Worm (Caenorhabditis elegans) whole organism, early embryonic: ENCODE results near the gene Y116F11A.6.
A peak's percentile ranks its signal among the peaks of the same experiment; 100 is the strongest.

Experiments
- B0310.2 ChIP-seq: sonication (generic microtip); optimal IDR thresholded peaks from 2 replicates; lab custom pipeline; 2016; ENCODE audit warnings: mild to moderate bottlenecking, missing genetic modification characterization, missing compliant biosample characterization
- F13C5.2 ChIP-seq: sonication (generic microtip); optimal IDR thresholded peaks from 2 replicates; lab custom pipeline; 2017; ENCODE audit warnings: mild to moderate bottlenecking, missing genetic modification characterization, inconsistent platforms, missing compliant biosample characterization
- aly-1 ChIP-seq: sonication (generic microtip); optimal IDR thresholded peaks from 2 replicates; lab custom pipeline; 2016; ENCODE audit warnings: missing genetic modification characterization, missing compliant biosample characterization
- ama-1 ChIP-seq: fragments of 150-350 bp; optimal IDR thresholded peaks from 2 replicates; lab custom pipeline; 2014
- ceh-13 ChIP-seq: fragments of 200-800 bp; sonication (Bioruptor generic); optimal IDR thresholded peaks from 2 replicates; lab custom pipeline; 2018; ENCODE audit warnings: mild to moderate bottlenecking, missing genetic modification characterization, missing compliant biosample characterization
- ceh-36 ChIP-seq: sonication (generic microtip); optimal IDR thresholded peaks from 2 replicates; lab custom pipeline; 2016; ENCODE audit warnings: missing genetic modification characterization, inconsistent platforms, missing compliant biosample characterization
- ets-7 ChIP-seq: sonication (generic microtip); optimal IDR thresholded peaks from 2 replicates; lab custom pipeline; 2016; ENCODE audit warnings: missing genotype, missing genetic modification characterization, missing compliant biosample characterization
- flt-1 ChIP-seq: fragments of 200-800 bp; sonication (Bioruptor generic); IDR thresholded peaks from 2 replicates; pipeline ENCODE4 v1.3.6; 2022; ENCODE audit warnings: missing genetic modification characterization, missing compliant biosample characterization
- hmbx-1 ChIP-seq: sonication (generic microtip); optimal IDR thresholded peaks from 2 replicates; lab custom pipeline; 2016; ENCODE audit warnings: mild to moderate bottlenecking, missing genetic modification characterization, missing compliant biosample characterization
- hmg-4 ChIP-seq: fragments of 200-800 bp; sonication (Bioruptor generic); optimal IDR thresholded peaks from 2 replicates; lab custom pipeline; 2018; ENCODE audit warnings: mild to moderate bottlenecking, missing genetic modification characterization, missing compliant biosample characterization
- hnd-1 ChIP-seq: sonication (generic microtip); optimal IDR thresholded peaks from 2 replicates; lab custom pipeline; 2016; ENCODE audit warnings: missing genetic modification characterization, missing compliant biosample characterization
- pes-1 ChIP-seq: fragments of 200-800 bp; sonication (Bioruptor generic); IDR thresholded peaks from 2 replicates; pipeline ENCODE4 v1.3.6; 2022; ENCODE audit warnings: missing genetic modification reagents, missing genetic modification characterization, missing compliant biosample characterization
- scrt-1 ChIP-seq: fragments of 200-800 bp; sonication (Bioruptor generic); IDR thresholded peaks from 2 replicates; pipeline ENCODE4 v1.3.6; 2022; ENCODE audit warnings: missing genetic modification characterization, missing compliant biosample characterization
- sea-1 ChIP-seq: fragments of 200-800 bp; sonication (Bioruptor generic); conservative IDR thresholded peaks from 2 replicates; pipeline ENCODE4 v1.3.6; 2022; ENCODE audit warnings: missing genetic modification characterization, missing compliant biosample characterization
- tbx-11 ChIP-seq: fragments of 200-800 bp; sonication (Bioruptor generic); IDR thresholded peaks from 2 replicates; pipeline ENCODE4 v1.3.6; 2022; ENCODE audit warnings: missing genetic modification characterization, missing compliant biosample characterization
- tbx-37 ChIP-seq: fragments of 200-800 bp; sonication (Bioruptor generic); conservative IDR thresholded peaks from 2 replicates; pipeline ENCODE4 v1.3.6; 2022; ENCODE audit warnings: missing genetic modification reagents, missing genetic modification characterization, missing compliant biosample characterization
- tra-4 ChIP-seq: sonication (generic microtip); optimal IDR thresholded peaks from 2 replicates; lab custom pipeline; 2017; ENCODE audit warnings: missing genetic modification characterization, missing compliant biosample characterization

Gene Y116F11A.6

ce11 chrV:19715847-19716246 lies 3.5 kb upstream of the Y116F11A.6 start, which contains the start of gene Y43F8C.17:
Gene Y43F8C.17, plus strand, starts transcription at chrV:19716147.
- TF ChIP-seq F13C5.2 (tag; lab: Kevin White, UChicago) (no peak), tbx-11 (no peak), hmg-4 (GFP tag; lab: Kevin White, UChicago) (no peak), ets-7 (no peak), hnd-1 (tag; lab: Kevin White, UChicago) (no peak), B0310.2 (tag; lab: Kevin White, UChicago) (no peak), scrt-1 (no peak), tbx-37 (GFP tag; lab: Robert Waterston, UW) (no peak)

ce11 chrV:19717933-19718332 lies 1.4 kb upstream of the Y116F11A.6 start:
- TF ChIP-seq aly-1 (tag; lab: Kevin White, UChicago): no peak
- TF ChIP-seq ceh-13 (GFP tag; lab: Kevin White, UChicago): no peak
- no peak for TF ChIP-seq tbx-37 (GFP tag; lab: Robert Waterston, UW)
- no peak for TF ChIP-seq ceh-36 (tag; lab: Kevin White, UChicago)
- TF ChIP-seq B0310.2 (tag; lab: Kevin White, UChicago): no peak
- no peak for TF ChIP-seq ama-1 (lab: Kevin White, UChicago)
- no peak for TF ChIP-seq flt-1 (GFP tag; lab: Robert Waterston, UW)
- no peak for TF ChIP-seq ets-7
- no peak for TF ChIP-seq hnd-1 (tag; lab: Kevin White, UChicago)
- TF ChIP-seq sea-1: no peak
- TF ChIP-seq scrt-1: no peak
- no peak for TF ChIP-seq tra-4 (tag; lab: Kevin White, UChicago)
- TF ChIP-seq hmg-4 (GFP tag; lab: Kevin White, UChicago): no peak
- no peak for TF ChIP-seq F13C5.2 (tag; lab: Kevin White, UChicago)
- TF ChIP-seq tbx-11: no peak
- no peak for TF ChIP-seq pes-1 (GFP tag; lab: Robert Waterston, UW)

- TF ChIP-seq B0310.2 (tag; lab: Kevin White, UChicago): no peak
- TF ChIP-seq hnd-1 (tag; lab: Kevin White, UChicago): no peak
- TF ChIP-seq ceh-36 (tag; lab: Kevin White, UChicago): peak; percentile 53
- TF ChIP-seq aly-1 (tag; lab: Kevin White, UChicago): no peak
- TF ChIP-seq hmbx-1 (tag; lab: Kevin White, UChicago): no peak
These were observed 693 bp upstream of the Y116F11A.6 start for ce11 chrV:19718660-19719059.

- TF ChIP-seq B0310.2 (tag; lab: Kevin White, UChicago): peak; percentile 9
- TF ChIP-seq ceh-36 (tag; lab: Kevin White, UChicago): peak; percentile 58
- peak; percentile 64 for TF ChIP-seq hmg-4 (GFP tag; lab: Kevin White, UChicago)
- no peak for TF ChIP-seq ama-1 (lab: Kevin White, UChicago)
- TF ChIP-seq tbx-37 (GFP tag; lab: Robert Waterston, UW): peak; percentile 80
- peak; percentile 89 for TF ChIP-seq pes-1 (GFP tag; lab: Robert Waterston, UW)
- TF ChIP-seq hnd-1 (tag; lab: Kevin White, UChicago): peak; percentile 52
- peak; percentile 85 for TF ChIP-seq flt-1 (GFP tag; lab: Robert Waterston, UW)
- peak; percentile 84 for TF ChIP-seq sea-1
- TF ChIP-seq aly-1 (tag; lab: Kevin White, UChicago): peak; percentile 65
- TF ChIP-seq tbx-11: peak; percentile 76
- peak; percentile 39 for TF ChIP-seq tra-4 (tag; lab: Kevin White, UChicago)
- peak; percentile 37 for TF ChIP-seq hmbx-1 (tag; lab: Kevin White, UChicago)
- peak; percentile 46 for TF ChIP-seq ceh-13 (GFP tag; lab: Kevin White, UChicago)
- peak; percentile 78 for TF ChIP-seq F13C5.2 (tag; lab: Kevin White, UChicago)
- no peak for TF ChIP-seq ets-7
- peak; percentile 83 for TF ChIP-seq scrt-1
These were observed 3.5 kb downstream of the Y116F11A.6 start for ce11 chrV:19722881-19723280.

ce11 chrV:19724589-19724988 lies 5.2 kb downstream of the Y116F11A.6 start:
- TF ChIP-seq tra-4 (tag; lab: Kevin White, UChicago) (no peak), F13C5.2 (tag; lab: Kevin White, UChicago) (no peak), sea-1 (no peak), B0310.2 (tag; lab: Kevin White, UChicago) (no peak), aly-1 (tag; lab: Kevin White, UChicago) (no peak), hnd-1 (tag; lab: Kevin White, UChicago) (no peak), ets-7 (no peak), flt-1 (GFP tag; lab: Robert Waterston, UW) (no peak), ceh-36 (tag; lab: Kevin White, UChicago) (no peak), tbx-11 (no peak), tbx-37 (GFP tag; lab: Robert Waterston, UW) (no peak), hmg-4 (GFP tag; lab: Kevin White, UChicago) (no peak), pes-1 (GFP tag; lab: Robert Waterston, UW) (no peak), scrt-1 (no peak), ama-1 (lab: Kevin White, UChicago) (no peak), hmbx-1 (tag; lab: Kevin White, UChicago) (no peak), ceh-13 (GFP tag; lab: Kevin White, UChicago) (no peak)

- no peak for TF ChIP-seq aly-1 (tag; lab: Kevin White, UChicago)
- no peak for TF ChIP-seq sea-1
- no peak for TF ChIP-seq B0310.2 (tag; lab: Kevin White, UChicago)
- no peak for TF ChIP-seq ceh-13 (GFP tag; lab: Kevin White, UChicago)
- no peak for TF ChIP-seq tra-4 (tag; lab: Kevin White, UChicago)
- no peak for TF ChIP-seq ceh-36 (tag; lab: Kevin White, UChicago)
- no peak for TF ChIP-seq pes-1 (GFP tag; lab: Robert Waterston, UW)
- no peak for TF ChIP-seq hnd-1 (tag; lab: Kevin White, UChicago)
- TF ChIP-seq tbx-37 (GFP tag; lab: Robert Waterston, UW): no peak
- TF ChIP-seq flt-1 (GFP tag; lab: Robert Waterston, UW): no peak
- TF ChIP-seq tbx-11: no peak
- TF ChIP-seq ama-1 (lab: Kevin White, UChicago): no peak
- TF ChIP-seq scrt-1: no peak
- TF ChIP-seq F13C5.2 (tag; lab: Kevin White, UChicago): no peak
- TF ChIP-seq hmg-4 (GFP tag; lab: Kevin White, UChicago): no peak
- TF ChIP-seq hmbx-1 (tag; lab: Kevin White, UChicago): no peak
- TF ChIP-seq ets-7: no peak
These were observed 8.6 kb downstream of the Y116F11A.6 start for ce11 chrV:19727990-19728389.

ce11 chrV:19728731-19729130 lies 9.4 kb downstream of the Y116F11A.6 start, which contains the start of gene Y116F11A.3:
Gene Y116F11A.3, plus strand, starts transcription at chrV:19729031.
- TF ChIP-seq tbx-37 (GFP tag; lab: Robert Waterston, UW) (no peak), hmbx-1 (tag; lab: Kevin White, UChicago) (no peak), ceh-36 (tag; lab: Kevin White, UChicago) (no peak), hmg-4 (GFP tag; lab: Kevin White, UChicago) (no peak), B0310.2 (tag; lab: Kevin White, UChicago) (no peak), sea-1 (no peak), scrt-1 (no peak), ceh-13 (GFP tag; lab: Kevin White, UChicago) (no peak)
